Fruit fly (Drosophila melanogaster) whole organism, embryonic: ENCODE data around the gene pes.

Source experiments
- ATbp ChIP-seq: fragments of 200-800 bp; sonication (Bioruptor generic); optimal IDR thresholded peaks from 2 replicates; lab custom pipeline; 2017; ENCODE audit warnings: missing biosample characterization, mild to moderate bottlenecking, missing genetic modification characterization, missing genetic modification reagents
- Adf1 ChIP-seq: fragments of 200-800 bp; sonication (Bioruptor generic); IDR thresholded peaks from 2 replicates; pipeline ENCODE4 v1.3.6; 2022; ENCODE audit warnings: missing biosample characterization, missing genetic modification characterization
- Antp ChIP-seq: fragments of 200-800 bp; sonication (Bioruptor generic); optimal IDR thresholded peaks from 3 replicates; lab custom pipeline; 2016; ENCODE audit warnings: missing biosample characterization, missing genetic modification characterization
- Bdp1 ChIP-seq: fragments of 200-800 bp; sonication (Bioruptor generic); optimal IDR thresholded peaks from 3 replicates; lab custom pipeline; 2016; ENCODE audit warnings: missing biosample characterization, missing genetic modification characterization
- Bgb ChIP-seq: fragments of 200-800 bp; sonication (Bioruptor generic); IDR thresholded peaks from 2 replicates; pipeline ENCODE4 v1.3.6; 2022; ENCODE audit warnings: missing biosample characterization, missing genetic modification characterization; ENCODE audit not compliant: partially characterized antibody
- CG1024 ChIP-seq: fragments of 200-800 bp; sonication (Bioruptor generic); IDR thresholded peaks from 2 replicates; pipeline ENCODE4 v1.3.6; 2022; ENCODE audit warnings: missing biosample characterization, missing genetic modification characterization
- CG10979 ChIP-seq: fragments of 200-800 bp; sonication (Bioruptor generic); optimal IDR thresholded peaks from 2 replicates; lab custom pipeline; 2018; ENCODE audit warnings: missing biosample characterization, mild to moderate bottlenecking, missing genetic modification characterization, moderate library complexity
- CG12236 ChIP-seq: fragments of 200-800 bp; sonication (Bioruptor generic); optimal IDR thresholded peaks from 2 replicates; lab custom pipeline; 2016; ENCODE audit warnings: missing biosample characterization, missing genetic modification characterization
- CG12769 ChIP-seq: fragments of 200-800 bp; sonication (Bioruptor generic); optimal IDR thresholded peaks from 2 replicates; lab custom pipeline; 2019; ENCODE audit warnings: missing biosample characterization, mild to moderate bottlenecking, missing genetic modification characterization, moderate library complexity
- CG13624 ChIP-seq: fragments of 200-800 bp; sonication (Bioruptor generic); optimal IDR thresholded peaks from 2 replicates; lab custom pipeline; 2016; ENCODE audit warnings: missing biosample characterization, missing genetic modification characterization
- CG13894 ChIP-seq: fragments of 200-800 bp; sonication (Bioruptor generic); optimal IDR thresholded peaks from 3 replicates; lab custom pipeline; 2018; ENCODE audit warnings: missing biosample characterization, mild to moderate bottlenecking, missing genetic modification characterization, moderate library complexity
- CG14710 ChIP-seq: fragments of 200-800 bp; sonication (Bioruptor generic); optimal IDR thresholded peaks from 3 replicates; lab custom pipeline; 2019; ENCODE audit warnings: missing biosample characterization, mild to moderate bottlenecking, missing genetic modification characterization, moderate library complexity
- CG15696 ChIP-seq: fragments of 200-800 bp; sonication (Bioruptor generic); optimal IDR thresholded peaks from 2 replicates; lab custom pipeline; 2019; ENCODE audit warnings: missing biosample characterization, mild to moderate bottlenecking, missing genetic modification characterization, moderate library complexity
- CG1647 ChIP-seq: fragments of 200-800 bp; sonication (Bioruptor generic); optimal IDR thresholded peaks from 3 replicates; lab custom pipeline; 2016; ENCODE audit warnings: missing biosample characterization, missing genetic modification characterization
- CG17829 ChIP-seq: fragments of 200-800 bp; optimal IDR thresholded peaks from 2 replicates; lab custom pipeline; 2019; ENCODE audit warnings: missing biosample characterization, mild to moderate bottlenecking, missing genetic modification characterization, moderate library complexity
- CG2199 ChIP-seq: fragments of 200-800 bp; sonication (Bioruptor generic); IDR thresholded peaks from 3 replicates; pipeline ENCODE4 v1.3.6; 2022; ENCODE audit warnings: missing biosample characterization, missing genetic modification characterization
- CG6175 ChIP-seq: fragments of 200-800 bp; sonication (Bioruptor generic); IDR thresholded peaks from 3 replicates; pipeline ENCODE4 v1.3.6; 2022; ENCODE audit warnings: missing biosample characterization, missing genetic modification characterization
- CG8388 ChIP-seq: fragments of 200-800 bp; sonication (Bioruptor generic); optimal IDR thresholded peaks from 2 replicates; lab custom pipeline; 2019; ENCODE audit warnings: missing biosample characterization, mild to moderate bottlenecking, missing genetic modification characterization, moderate library complexity
- CG8765 ChIP-seq: fragments of 200-800 bp; sonication (Bioruptor generic); IDR thresholded peaks from 2 replicates; pipeline ENCODE4 v1.3.6; 2022; ENCODE audit warnings: missing biosample characterization, missing genetic modification characterization
- Dad ChIP-seq: fragments of 200-800 bp; sonication (Bioruptor generic); optimal IDR thresholded peaks from 3 replicates; lab custom pipeline; 2016; ENCODE audit warnings: missing biosample characterization, missing genetic modification characterization
- Drgx ChIP-seq: fragments of 200-800 bp; sonication (Bioruptor generic); IDR thresholded peaks from 2 replicates; pipeline ENCODE4 v1.3.6; 2022; ENCODE audit warnings: missing biosample characterization, missing genetic modification characterization
- Ets97D ChIP-seq: fragments of 200-800 bp; sonication (Bioruptor generic); optimal IDR thresholded peaks from 3 replicates; lab custom pipeline; 2016; ENCODE audit warnings: missing biosample characterization, missing genetic modification characterization
- H2.0 ChIP-seq: fragments of 200-800 bp; sonication (Bioruptor generic); IDR thresholded peaks from 2 replicates; pipeline ENCODE4 v1.3.6; 2022; ENCODE audit warnings: missing biosample characterization, missing genetic modification characterization
- Hr78 ChIP-seq, 2 experiments: fragments of 200-800 bp in 1 of 2; fragments of >200 bp in 1 of 2; sonication (Bioruptor generic) in 1 of 2; optimal IDR thresholded peaks; 2 replicates each; lab custom pipeline; 2017 to 2019; ENCODE audit warnings: missing biosample characterization in 2 of 2, missing genetic modification characterization in 2 of 2, mild to moderate bottlenecking in 1 of 2, moderate library complexity in 1 of 2
- Med ChIP-seq: fragments of 200-800 bp; sonication (Bioruptor generic); peaks from one replicate; lab custom pipeline; 2016; ENCODE audit warnings: missing biosample characterization, missing genetic modification characterization, mild to moderate bottlenecking, inconsistent platforms, moderate library complexity
- NFAT ChIP-seq: fragments of 200-800 bp; sonication (Bioruptor generic); IDR thresholded peaks from 2 replicates; pipeline ENCODE4 v1.3.6; 2022; ENCODE audit warnings: missing biosample characterization, missing genetic modification characterization
- Stat92E ChIP-seq, 3 experiments: fragments of >200 bp in 2 of 3; fragments of 200-800 bp in 1 of 3; sonication (Bioruptor generic) in 1 of 3; optimal IDR thresholded peaks; 2 replicates each; lab custom pipeline; 2017 to 2019; ENCODE audit warnings: missing biosample characterization in 3 of 3, missing genetic modification characterization in 3 of 3, mild to moderate bottlenecking in 1 of 3, moderate library complexity in 1 of 3
- ab ChIP-seq: fragments of 200-800 bp; sonication (Bioruptor generic); optimal IDR thresholded peaks from 2 replicates; lab custom pipeline; 2016; ENCODE audit warnings: missing biosample characterization, missing genetic modification characterization
- cas ChIP-seq: fragments of 200-800 bp; sonication (Bioruptor generic); IDR thresholded peaks from 2 replicates; pipeline ENCODE4 v1.3.6; 2022; ENCODE audit warnings: missing biosample characterization, missing genetic modification characterization
- chinmo ChIP-seq: fragments of 200-800 bp; sonication (Bioruptor generic); IDR thresholded peaks from 4 replicates; pipeline ENCODE4 v1.3.6; 2022; ENCODE audit warnings: missing biosample characterization, missing genetic modification characterization; ENCODE audit not compliant: partially characterized antibody
- crol ChIP-seq: fragments of 200-800 bp; sonication (Bioruptor generic); IDR thresholded peaks from 2 replicates; pipeline ENCODE4 v1.3.6; 2022; ENCODE audit warnings: missing biosample characterization, missing genetic modification characterization
- dati ChIP-seq: fragments of 200-800 bp; sonication (Bioruptor generic); IDR thresholded peaks from 2 replicates; pipeline ENCODE4 v1.3.6; 2022; ENCODE audit warnings: missing biosample characterization, missing genetic modification characterization
- dm ChIP-seq: fragments of 200-800 bp; sonication (Bioruptor generic); optimal IDR thresholded peaks from 3 replicates; lab custom pipeline; 2016; ENCODE audit warnings: missing biosample characterization, missing genetic modification characterization
- ems ChIP-seq: fragments of 200-800 bp; sonication (Bioruptor generic); optimal IDR thresholded peaks from 3 replicates; lab custom pipeline; 2016; ENCODE audit warnings: missing biosample characterization, missing genetic modification characterization
- lbe ChIP-seq: fragments of 200-800 bp; sonication (Bioruptor generic); optimal IDR thresholded peaks from 2 replicates; lab custom pipeline; 2016; ENCODE audit warnings: missing biosample characterization, mild to moderate bottlenecking, missing genetic modification characterization
- lilli ChIP-seq: fragments of 200-800 bp; sonication (Bioruptor generic); optimal IDR thresholded peaks from 3 replicates; lab custom pipeline; 2016; ENCODE audit warnings: missing biosample characterization, missing genetic modification characterization
- nau ChIP-seq: fragments of 200-800 bp; sonication (Bioruptor generic); optimal IDR thresholded peaks from 3 replicates; lab custom pipeline; 2017; ENCODE audit warnings: missing biosample characterization, mild to moderate bottlenecking, missing genetic modification characterization, missing genetic modification reagents
- odd ChIP-seq: fragments of 200-800 bp; sonication (Bioruptor generic); optimal IDR thresholded peaks from 2 replicates; lab custom pipeline; 2017; ENCODE audit warnings: missing biosample characterization, mild to moderate bottlenecking, missing genetic modification characterization
- rib ChIP-seq: fragments of 200-800 bp; sonication (Bioruptor generic); IDR thresholded peaks from 2 replicates; pipeline ENCODE4 v1.3.6; 2022; ENCODE audit warnings: missing biosample characterization, missing genetic modification characterization
- sim ChIP-seq: fragments of 200-800 bp; sonication (Bioruptor generic); IDR thresholded peaks from 2 replicates; pipeline ENCODE4 v1.3.6; 2022; ENCODE audit warnings: missing biosample characterization, missing genetic modification characterization
- sug ChIP-seq: fragments of 200-800 bp; optimal IDR thresholded peaks from 2 replicates; lab custom pipeline; 2019; ENCODE audit warnings: missing biosample characterization, mild to moderate bottlenecking, missing genetic modification characterization, moderate library complexity
- vvl ChIP-seq: fragments of 200-800 bp; sonication (Bioruptor generic); IDR thresholded peaks from 2 replicates; pipeline ENCODE4 v1.3.6; 2022; ENCODE audit warnings: missing biosample characterization, missing genetic modification characterization
- wdn ChIP-seq: fragments of 200-800 bp; sonication (Bioruptor generic); IDR thresholded peaks from 2 replicates; pipeline ENCODE4 v1.3.6; 2022; ENCODE audit warnings: missing biosample characterization, missing genetic modification characterization
- z ChIP-seq: fragments of 200-800 bp; sonication (Bioruptor generic); IDR thresholded peaks from 3 replicates; pipeline ENCODE4 v1.3.6; 2022; ENCODE audit warnings: missing biosample characterization, missing genetic modification characterization
- zfh2 ChIP-seq: fragments of 200-800 bp; sonication (Bioruptor generic); optimal IDR thresholded peaks from 2 replicates; lab custom pipeline; 2016; ENCODE audit warnings: missing biosample characterization, missing genetic modification characterization

pes gene

dm6 chr2L:7957068-7957868, 36.7 kb downstream of the pes start (continued):
- no peak for TF ChIP-seq Ets97D (GFP tag; lab: Kevin White, UChicago)
- no peak for TF ChIP-seq dati (GFP tag; lab: Robert Waterston, UW)
- peak; percentile 18 for TF ChIP-seq sug (tag; lab: Kevin White, UChicago)
- TF ChIP-seq ATbp (GFP tag; lab: Kevin White, UChicago), result peak; percentile 7
- TF ChIP-seq Stat92E (GFP tag; optimal IDR thresholded peaks at IDR 0.05; lab: Kevin White, UChicago), result no peak
- no peak for TF ChIP-seq ab (GFP tag; lab: Kevin White, UChicago)
- peak; percentile 60; the same call in 1 of the 3 replicates for TF ChIP-seq CG6175 (GFP tag; lab: Robert Waterston, UW)
- TF ChIP-seq lbe (GFP tag; lab: Kevin White, UChicago), result no peak

dm6 chr2L:7956310-7957067, 37.5 kb downstream of the pes start:
- TF ChIP-seq CG12236 (GFP tag; lab: Kevin White, UChicago), result no peak
- TF ChIP-seq CG8388, result no peak
- no peak for TF ChIP-seq Bdp1 (GFP tag; lab: Kevin White, UChicago)
- no peak for TF ChIP-seq nau
- peak; percentile 81 for TF ChIP-seq CG13894 (tag; lab: Kevin White, UChicago)
- no peak for TF ChIP-seq ATbp (GFP tag; lab: Kevin White, UChicago)
- peak; percentile 29; the same call in 1 of the 2 replicates for TF ChIP-seq NFAT (GFP tag; lab: Robert Waterston, UW)
- no peak for TF ChIP-seq CG15696 (tag; lab: Kevin White, UChicago)
- no peak for TF ChIP-seq ems (GFP tag; lab: Kevin White, UChicago)
- TF ChIP-seq Antp, result no peak
- TF ChIP-seq CG1647 (GFP tag; lab: Kevin White, UChicago), result no peak
- TF ChIP-seq CG10979 (tag; lab: Kevin White, UChicago), result no peak
- peak; percentile 96 for TF ChIP-seq chinmo (GFP tag; lab: Robert Waterston, UW)
- peak; percentile 42; the same call in 1 of the 2 replicates for TF ChIP-seq vvl (GFP tag; lab: Robert Waterston, UW)
- TF ChIP-seq H2.0 (GFP tag; lab: Robert Waterston, UW), result no peak
- peak; percentile 88 for TF ChIP-seq CG6175 (GFP tag; lab: Robert Waterston, UW)
- TF ChIP-seq zfh2, result peak; percentile 6
- TF ChIP-seq CG2199 (GFP tag; lab: Robert Waterston, UW), result 0 out of 3 replicates have a peak, but pooled peaks have one; percentile 30
- peak; percentile 50; the same call in 1 of the 2 replicates for TF ChIP-seq Bgb (GFP tag; lab: Robert Waterston, UW)
- TF ChIP-seq CG13624 (GFP tag; lab: Kevin White, UChicago), result no peak
- peak; percentile 36; the same call in 1 of the 2 replicates for TF ChIP-seq rib
- peak; percentile 79 for TF ChIP-seq crol
- no peak for TF ChIP-seq cas (GFP tag; lab: Robert Waterston, UW)
- 0 out of 2 replicates have a peak, but pooled peaks have one; percentile 2 for TF ChIP-seq CG1024 (GFP tag; lab: Robert Waterston, UW)
- 0 out of 3 replicates have a peak, but pooled peaks have one; percentile 44 for TF ChIP-seq z (GFP tag; lab: Robert Waterston, UW)
- no peak for TF ChIP-seq Hr78 (GFP tag; optimal IDR thresholded peaks at IDR 0.05; lab: Kevin White, UChicago)
- no peak for TF ChIP-seq CG17829 (tag; lab: Kevin White, UChicago)
- TF ChIP-seq odd, result no peak
- TF ChIP-seq CG12769 (tag; lab: Kevin White, UChicago), result peak; percentile 53
- TF ChIP-seq CG14710, result no peak
- TF ChIP-seq Med, result peak; percentile 78
- TF ChIP-seq CG8765 (GFP tag; lab: Robert Waterston, UW), result no peak
- peak; percentile 60; the same call in 1 of the 2 replicates for TF ChIP-seq Drgx (GFP tag; lab: Robert Waterston, UW)
- peak; percentile 67; the same call in 1 of the 2 replicates for TF ChIP-seq Adf1 (GFP tag; lab: Robert Waterston, UW)
- TF ChIP-seq Dad (GFP tag; lab: Kevin White, UChicago), result no peak
- TF ChIP-seq sim, result no peak
- TF ChIP-seq dm (GFP tag; lab: Kevin White, UChicago), result no peak
- TF ChIP-seq lilli, result no peak
- TF ChIP-seq wdn (GFP tag; lab: Robert Waterston, UW), result 0 out of 2 replicates have a peak, but pooled peaks have one; percentile 9
